Worm (Caenorhabditis elegans) whole organism, young adult: ENCODE data around the gene K06A9.1.

Source experiments
- B0019.2 ChIP-seq: fragments of 200-800 bp; sonication (Bioruptor generic); conservative IDR thresholded peaks from 2 replicates; pipeline ENCODE4 v1.3.6; 2022; ENCODE audit warnings: missing genetic modification reagents, missing genetic modification characterization, missing compliant biosample characterization
- C17E4.6 ChIP-seq: fragments of 200-800 bp; sonication (Bioruptor generic); IDR thresholded peaks from 2 replicates; pipeline ENCODE4 v1.3.6; 2022; ENCODE audit warnings: missing genetic modification reagents, missing genetic modification characterization, missing compliant biosample characterization
- F10E7.11 ChIP-seq: sonication (generic microtip); optimal IDR thresholded peaks from 2 replicates; lab custom pipeline; 2017; ENCODE audit warnings: mild to moderate bottlenecking, missing genetic modification characterization, moderate library complexity, missing compliant biosample characterization
- F33H1.4 ChIP-seq: fragments of 200-800 bp; sonication (Bioruptor generic); IDR thresholded peaks from 2 replicates; pipeline ENCODE4 v1.3.6; 2022; ENCODE audit warnings: missing genetic modification reagents, missing genetic modification characterization, missing compliant biosample characterization
- F37B4.10 ChIP-seq: fragments of 200-800 bp; sonication (Bioruptor generic); IDR thresholded peaks from 2 replicates; pipeline ENCODE4 v1.3.6; 2022; ENCODE audit warnings: missing genetic modification characterization, missing compliant biosample characterization
- K12H6.12 ChIP-seq: fragments of 200-800 bp; sonication (Bioruptor generic); optimal IDR thresholded peaks from 2 replicates; lab custom pipeline; 2018; ENCODE audit warnings: mild to moderate bottlenecking, missing genetic modification characterization, missing compliant biosample characterization
- T07F8.4 ChIP-seq: sonication (generic microtip); optimal IDR thresholded peaks from 2 replicates; lab custom pipeline; 2016; ENCODE audit warnings: mild to moderate bottlenecking, missing genetic modification characterization, moderate library complexity, missing compliant biosample characterization
- T26A5.8 ChIP-seq: sonication (generic microtip); optimal IDR thresholded peaks from 2 replicates; lab custom pipeline; 2016; ENCODE audit warnings: missing genetic modification characterization, missing compliant biosample characterization
- Y56A3A.18 ChIP-seq: fragments of 200-800 bp; sonication (Bioruptor generic); IDR thresholded peaks from 2 replicates; pipeline ENCODE4 v1.3.6; 2022; ENCODE audit warnings: missing genetic modification reagents, missing genetic modification characterization, missing compliant biosample characterization
- ZK185.1 ChIP-seq: sonication (generic microtip); optimal IDR thresholded peaks from 2 replicates; lab custom pipeline; 2016; ENCODE audit warnings: mild to moderate bottlenecking, missing genetic modification characterization, missing compliant biosample characterization; ENCODE audit not compliant: poor library complexity, severe bottlenecking
- akir-1 ChIP-seq: fragments of 200-800 bp; sonication (Bioruptor generic); optimal IDR thresholded peaks from 2 replicates; lab custom pipeline; 2018; ENCODE audit warnings: mild to moderate bottlenecking, missing genetic modification characterization, moderate library complexity, missing compliant biosample characterization
- ama-1 ChIP-seq, 3 experiments: fragments of 150-350 bp in 1 of 3; sonication (generic microtip) in 2 of 3; optimal IDR thresholded peaks; 2 replicates each; lab custom pipeline; 2014 to 2018; ENCODE audit warnings: missing biosample characterization in 2 of 3, missing genetic modification characterization in 2 of 3, missing genetic modification reagents in 2 of 3
- atf-7 ChIP-seq: sonication (generic microtip); optimal IDR thresholded peaks from 2 replicates; lab custom pipeline; 2017; ENCODE audit warnings: mild to moderate bottlenecking, missing genetic modification characterization, missing compliant biosample characterization
- attf-3 ChIP-seq: fragments of 200-800 bp; sonication (Bioruptor generic); conservative IDR thresholded peaks from 2 replicates; pipeline ENCODE4 v1.3.6; 2022; ENCODE audit warnings: missing genetic modification reagents, missing genetic modification characterization, missing compliant biosample characterization
- attf-6 ChIP-seq: fragments of 200-800 bp; sonication (Bioruptor generic); IDR thresholded peaks from 2 replicates; pipeline ENCODE4 v1.3.6; 2022; ENCODE audit warnings: missing genetic modification reagents, missing genetic modification characterization, missing compliant biosample characterization
- cebp-1 ChIP-seq, 2 experiments: fragments of 200-800 bp in 1 of 2; sonication (Bioruptor generic) in 1 of 2; sonication (generic microtip) in 1 of 2; IDR thresholded peaks in 1 of 2; optimal IDR thresholded peaks in 1 of 2; 2 replicates each; pipeline versions ENCODE4 v1.3.6 to Lab custom; 2017 to 2022; ENCODE audit warnings: missing compliant biosample characterization in 2 of 2, missing genetic modification characterization in 2 of 2, mild to moderate bottlenecking in 1 of 2, missing genetic modification reagents in 1 of 2, moderate library complexity in 1 of 2
- cebp-2 ChIP-seq: fragments of 200-800 bp; sonication (Bioruptor generic); IDR thresholded peaks from 2 replicates; pipeline ENCODE4 v1.3.6; 2022; ENCODE audit warnings: missing genetic modification characterization, missing compliant biosample characterization
- ceh-27 ChIP-seq: fragments of 200-800 bp; sonication (Bioruptor generic); optimal IDR thresholded peaks from 2 replicates; lab custom pipeline; 2018; ENCODE audit warnings: mild to moderate bottlenecking, missing genetic modification characterization, moderate library complexity, missing compliant biosample characterization
- ceh-79 ChIP-seq: sonication (generic microtip); optimal IDR thresholded peaks from 2 replicates; lab custom pipeline; 2017; ENCODE audit warnings: mild to moderate bottlenecking, missing genetic modification characterization, missing compliant biosample characterization
- chd-7 ChIP-seq: sonication (generic microtip); optimal IDR thresholded peaks from 2 replicates; lab custom pipeline; 2016; ENCODE audit warnings: mild to moderate bottlenecking, missing genetic modification characterization, moderate library complexity, missing compliant biosample characterization
- efl-1 ChIP-seq: fragments of 150-350 bp; optimal IDR thresholded peaks from 2 replicates; lab custom pipeline; 2014; ENCODE audit warnings: missing biosample characterization, missing genetic modification reagents, missing genetic modification characterization
- egl-18 ChIP-seq: fragments of 200-800 bp; sonication (Bioruptor generic); IDR thresholded peaks from 2 replicates; pipeline ENCODE4 v1.3.6; 2022; ENCODE audit warnings: missing genetic modification reagents, missing genetic modification characterization, missing compliant biosample characterization
- hlh-12 ChIP-seq: sonication (generic microtip); optimal IDR thresholded peaks from 2 replicates; lab custom pipeline; 2016; ENCODE audit warnings: missing genetic modification characterization, missing compliant biosample characterization
- hmg-1.2 ChIP-seq: fragments of 200-800 bp; sonication (Bioruptor generic); IDR thresholded peaks from 2 replicates; pipeline ENCODE4 v1.3.6; 2022; ENCODE audit warnings: missing genetic modification reagents, missing genetic modification characterization, missing compliant biosample characterization
- hmg-20 ChIP-seq: fragments of 200-800 bp; sonication (Bioruptor generic); IDR thresholded peaks from 2 replicates; pipeline ENCODE4 v1.3.6; 2022; ENCODE audit warnings: missing genetic modification reagents, missing genetic modification characterization, missing compliant biosample characterization
- hrde-1 ChIP-seq: sonication (generic microtip); optimal IDR thresholded peaks from 2 replicates; lab custom pipeline; 2016; ENCODE audit warnings: missing genetic modification characterization, mild to moderate bottlenecking, missing compliant biosample characterization, moderate library complexity, missing genotype, missing genetic modification reagents, borderline replicate concordance
- lin-26 ChIP-seq: fragments of 200-800 bp; sonication (Bioruptor generic); IDR thresholded peaks from 2 replicates; pipeline ENCODE4 v1.3.6; 2022; ENCODE audit warnings: missing genetic modification reagents, missing genetic modification characterization, missing compliant biosample characterization
- lsy-27 ChIP-seq: sonication (generic microtip); optimal IDR thresholded peaks from 2 replicates; lab custom pipeline; 2017; ENCODE audit warnings: missing genetic modification characterization, mild to moderate bottlenecking, missing compliant biosample characterization, antibody characterized with exemption, missing genotype, borderline replicate concordance; ENCODE audit not compliant: insufficient read depth
- madf-8 ChIP-seq: fragments of 200-800 bp; sonication (Bioruptor generic); conservative IDR thresholded peaks from 2 replicates; pipeline ENCODE4 v1.3.6; 2022; ENCODE audit warnings: missing genetic modification reagents, missing genetic modification characterization, missing compliant biosample characterization
- mxl-1 ChIP-seq: sonication (generic microtip); optimal IDR thresholded peaks from 2 replicates; lab custom pipeline; 2016; ENCODE audit warnings: missing genetic modification characterization, missing compliant biosample characterization
- nhr-90 ChIP-seq: sonication (generic microtip); optimal IDR thresholded peaks from 2 replicates; lab custom pipeline; 2016; ENCODE audit warnings: missing genotype, mild to moderate bottlenecking, missing genetic modification characterization, missing compliant biosample characterization
- pbrm-1 ChIP-seq: fragments of 200-800 bp; sonication (Bioruptor generic); IDR thresholded peaks from 2 replicates; pipeline ENCODE4 v1.3.6; 2022; ENCODE audit warnings: missing genetic modification reagents, missing genetic modification characterization, missing compliant biosample characterization
- repo-1 ChIP-seq: sonication (generic microtip); optimal IDR thresholded peaks from 2 replicates; lab custom pipeline; 2017; ENCODE audit warnings: mild to moderate bottlenecking, missing genetic modification characterization, missing compliant biosample characterization
- rpc-1 ChIP-seq, 2 experiments: fragments of 150-350 bp in 1 of 2; sonication (generic microtip) in 1 of 2; optimal IDR thresholded peaks; 2 replicates each; lab custom pipeline; 2014 to 2018; ENCODE audit warnings: missing biosample characterization in 1 of 2, missing genetic modification characterization in 1 of 2, missing genetic modification reagents in 1 of 2, missing genotype in 1 of 2
- snpc-4 ChIP-seq, 5 experiments: fragments of 150-350 bp in 1 of 5; sonication (generic microtip) in 4 of 5; optimal IDR thresholded peaks; 2 replicates each; lab custom pipeline; 2014 to 2018; ENCODE audit warnings: missing genetic modification characterization in 5 of 5, missing biosample characterization in 3 of 5, antibody characterized with exemption in 2 of 5, mild to moderate bottlenecking in 2 of 5, missing compliant biosample characterization in 2 of 5, missing genotype in 2 of 5, moderate library complexity in 2 of 5, missing genetic modification reagents in 1 of 5
- tbp1 ChIP-seq: fragments of 200-800 bp; sonication (Bioruptor generic); optimal IDR thresholded peaks from 2 replicates; lab custom pipeline; 2018; ENCODE audit warnings: mild to moderate bottlenecking, missing genetic modification characterization, missing compliant biosample characterization
- unc-62 ChIP-seq: fragments of 150-350 bp; optimal IDR thresholded peaks from 2 replicates; lab custom pipeline; 2014; ENCODE audit warnings: missing biosample characterization, missing genetic modification reagents, missing genetic modification characterization
- zfh-2 ChIP-seq: fragments of 200-800 bp; sonication (Bioruptor generic); conservative IDR thresholded peaks from 2 replicates; pipeline ENCODE4 v1.3.6; 2022; ENCODE audit warnings: missing genetic modification reagents, missing genetic modification characterization, missing compliant biosample characterization
- zim-3 ChIP-seq: sonication (generic microtip); optimal IDR thresholded peaks from 2 replicates; lab custom pipeline; 2017; ENCODE audit warnings: mild to moderate bottlenecking, missing genetic modification characterization, moderate library complexity, missing compliant biosample characterization
- ztf-25 ChIP-seq: fragments of 200-800 bp; sonication (Bioruptor generic); IDR thresholded peaks from 2 replicates; pipeline ENCODE4 v1.3.6; 2022; ENCODE audit warnings: missing genetic modification reagents, missing genetic modification characterization, missing compliant biosample characterization

Gene K06A9.1

ce11 chrX:1516574-1516973 lies 30.7 kb upstream of the K06A9.1 start:
- TF ChIP-seq T26A5.8 (tag; lab: Kevin White, UChicago), result no peak
- TF ChIP-seq pbrm-1 (GFP tag; lab: Robert Waterston, UW), result no peak
- peak; percentile 22; the same call in 1 of the 2 replicates for TF ChIP-seq hmg-1.2 (GFP tag; lab: Robert Waterston, UW)
- TF ChIP-seq repo-1, result no peak
- TF ChIP-seq F37B4.10 (GFP tag; lab: Robert Waterston, UW), result no peak
- TF ChIP-seq snpc-4 (GFP tag; optimal IDR thresholded peaks at IDR 0.05; lab: Kevin White, UChicago), result no peak
- TF ChIP-seq snpc-4 (tag; optimal IDR thresholded peaks at IDR 0.05; lab: Kevin White, UChicago), result peak in 3 of 4 experiments; percentile 16 to 83 (median 73)
- TF ChIP-seq hlh-12 (tag; lab: Kevin White, UChicago), result no peak

ce11 chrX:1517519-1517918 lies 29.8 kb upstream of the K06A9.1 start:
- TF ChIP-seq egl-18, result no peak
- peak; percentile 53; the same call in 1 of the 2 replicates for TF ChIP-seq zfh-2 (GFP tag; lab: Robert Waterston, UW)

ce11 chrX:1521387-1521786 lies 25.9 kb upstream of the K06A9.1 start, which contains the start of gene toca-1:
TSS of gene toca-1 (minus strand) at chrX:1521487.
- TF ChIP-seq zfh-2 (GFP tag; lab: Robert Waterston, UW) (no peak), madf-8 (GFP tag; lab: Robert Waterston, UW) (no peak), lin-26 (GFP tag; lab: Robert Waterston, UW) (no peak), atf-7 (tag; lab: Kevin White, UChicago) (no peak), zim-3 (tag; lab: Kevin White, UChicago) (no peak), F10E7.11 (tag; lab: Kevin White, UChicago) (no peak), efl-1 (GFP tag; lab: Kevin White, UChicago) (no peak), F37B4.10 (GFP tag; lab: Robert Waterston, UW) (no peak), nhr-90 (tag; lab: Kevin White, UChicago) (no peak), chd-7 (tag; lab: Kevin White, UChicago) (no peak), ZK185.1 (no peak), B0019.2 (GFP tag; lab: Robert Waterston, UW) (no peak), rpc-1 (optimal IDR thresholded peaks at IDR 0.05; lab: Kevin White, UChicago) (no peak), rpc-1 (tag; optimal IDR thresholded peaks at IDR 0.05; lab: Kevin White, UChicago) (no peak), ztf-25 (GFP tag; lab: Robert Waterston, UW) (no peak), attf-3 (GFP tag; lab: Robert Waterston, UW) (no peak), ceh-79 (tag; lab: Kevin White, UChicago) (no peak), mxl-1 (tag; lab: Kevin White, UChicago) (no peak), C17E4.6 (GFP tag; lab: Robert Waterston, UW) (no peak), attf-6 (no peak)

ce11 chrX:1522068-1522467 lies 25.2 kb upstream of the K06A9.1 start:
- no peak for TF ChIP-seq cebp-1 (GFP tag; IDR thresholded peaks at IDR 0.05; lab: Robert Waterston, UW)
- peak; percentile 7 for TF ChIP-seq cebp-1 (tag; optimal IDR thresholded peaks at IDR 0.05; lab: Kevin White, UChicago)
- TF ChIP-seq akir-1 (GFP tag; lab: Kevin White, UChicago), result no peak

- TF ChIP-seq hmg-20 (GFP tag; lab: Robert Waterston, UW) (no peak), hrde-1 (tag; lab: Kevin White, UChicago) (no peak), ama-1 (optimal IDR thresholded peaks at IDR 0.05; lab: Kevin White, UChicago) (no peak), ama-1 (GFP tag; optimal IDR thresholded peaks at IDR 0.05; lab: Kevin White, UChicago) (no peak), T07F8.4 (no peak), Y56A3A.18 (GFP tag; lab: Robert Waterston, UW) (no peak), ztf-25 (GFP tag; lab: Robert Waterston, UW) (no peak), rpc-1 (optimal IDR thresholded peaks at IDR 0.05; lab: Kevin White, UChicago) (no peak), rpc-1 (tag; optimal IDR thresholded peaks at IDR 0.05; lab: Kevin White, UChicago) (no peak), ceh-27 (no peak), cebp-2 (GFP tag; lab: Robert Waterston, UW) (no peak), K12H6.12 (no peak), unc-62 (no peak), attf-6 (no peak), tbp1 (GFP tag; lab: Kevin White, UChicago) (no peak), F33H1.4 (GFP tag; lab: Robert Waterston, UW) (no peak), lsy-27 (no peak)
These were observed 24.0 kb upstream of the K06A9.1 start for ce11 chrX:1523272-1523671.
